Worm (Caenorhabditis elegans) whole organism, early embryonic: ENCODE results near the gene fbxc-21.

Experiments
- B0310.2 ChIP-seq: sonication (generic microtip); optimal IDR thresholded peaks from 2 replicates; lab custom pipeline; 2016; ENCODE audit warnings: mild to moderate bottlenecking, missing genetic modification characterization, missing compliant biosample characterization
- F13C5.2 ChIP-seq: sonication (generic microtip); optimal IDR thresholded peaks from 2 replicates; lab custom pipeline; 2017; ENCODE audit warnings: mild to moderate bottlenecking, missing genetic modification characterization, inconsistent platforms, missing compliant biosample characterization
- aly-1 ChIP-seq: sonication (generic microtip); optimal IDR thresholded peaks from 2 replicates; lab custom pipeline; 2016; ENCODE audit warnings: missing genetic modification characterization, missing compliant biosample characterization
- ama-1 ChIP-seq: fragments of 150-350 bp; optimal IDR thresholded peaks from 2 replicates; lab custom pipeline; 2014
- ceh-13 ChIP-seq: fragments of 200-800 bp; sonication (Bioruptor generic); optimal IDR thresholded peaks from 2 replicates; lab custom pipeline; 2018; ENCODE audit warnings: mild to moderate bottlenecking, missing genetic modification characterization, missing compliant biosample characterization
- ceh-36 ChIP-seq: sonication (generic microtip); optimal IDR thresholded peaks from 2 replicates; lab custom pipeline; 2016; ENCODE audit warnings: missing genetic modification characterization, inconsistent platforms, missing compliant biosample characterization
- ets-7 ChIP-seq: sonication (generic microtip); optimal IDR thresholded peaks from 2 replicates; lab custom pipeline; 2016; ENCODE audit warnings: missing genotype, missing genetic modification characterization, missing compliant biosample characterization
- flt-1 ChIP-seq: fragments of 200-800 bp; sonication (Bioruptor generic); IDR thresholded peaks from 2 replicates; pipeline ENCODE4 v1.3.6; 2022; ENCODE audit warnings: missing genetic modification characterization, missing compliant biosample characterization
- hmbx-1 ChIP-seq: sonication (generic microtip); optimal IDR thresholded peaks from 2 replicates; lab custom pipeline; 2016; ENCODE audit warnings: mild to moderate bottlenecking, missing genetic modification characterization, missing compliant biosample characterization
- hmg-4 ChIP-seq: fragments of 200-800 bp; sonication (Bioruptor generic); optimal IDR thresholded peaks from 2 replicates; lab custom pipeline; 2018; ENCODE audit warnings: mild to moderate bottlenecking, missing genetic modification characterization, missing compliant biosample characterization
- hnd-1 ChIP-seq: sonication (generic microtip); optimal IDR thresholded peaks from 2 replicates; lab custom pipeline; 2016; ENCODE audit warnings: missing genetic modification characterization, missing compliant biosample characterization
- pes-1 ChIP-seq: fragments of 200-800 bp; sonication (Bioruptor generic); IDR thresholded peaks from 2 replicates; pipeline ENCODE4 v1.3.6; 2022; ENCODE audit warnings: missing genetic modification reagents, missing genetic modification characterization, missing compliant biosample characterization
- scrt-1 ChIP-seq: fragments of 200-800 bp; sonication (Bioruptor generic); IDR thresholded peaks from 2 replicates; pipeline ENCODE4 v1.3.6; 2022; ENCODE audit warnings: missing genetic modification characterization, missing compliant biosample characterization
- sea-1 ChIP-seq: fragments of 200-800 bp; sonication (Bioruptor generic); conservative IDR thresholded peaks from 2 replicates; pipeline ENCODE4 v1.3.6; 2022; ENCODE audit warnings: missing genetic modification characterization, missing compliant biosample characterization
- tbx-11 ChIP-seq: fragments of 200-800 bp; sonication (Bioruptor generic); IDR thresholded peaks from 2 replicates; pipeline ENCODE4 v1.3.6; 2022; ENCODE audit warnings: missing genetic modification characterization, missing compliant biosample characterization
- tbx-37 ChIP-seq: fragments of 200-800 bp; sonication (Bioruptor generic); conservative IDR thresholded peaks from 2 replicates; pipeline ENCODE4 v1.3.6; 2022; ENCODE audit warnings: missing genetic modification reagents, missing genetic modification characterization, missing compliant biosample characterization
- tra-4 ChIP-seq: sonication (generic microtip); optimal IDR thresholded peaks from 2 replicates; lab custom pipeline; 2017; ENCODE audit warnings: missing genetic modification characterization, missing compliant biosample characterization

Gene fbxc-21

ce11 chrII:1709959-1710358, 17.2 kb upstream of the fbxc-21 start, which contains the start of gene fbxa-184:
Gene fbxa-184, plus strand, starts transcription at chrII:1710259.
- TF ChIP-seq ama-1 (lab: Kevin White, UChicago) (no peak), tbx-37 (GFP tag; lab: Robert Waterston, UW) (no peak), ets-7 (tag; lab: Kevin White, UChicago) (no peak), tbx-11 (GFP tag; lab: Robert Waterston, UW) (no peak), B0310.2 (tag; lab: Kevin White, UChicago) (no peak), pes-1 (GFP tag; lab: Robert Waterston, UW) (no peak), hmg-4 (no peak), tra-4 (tag; lab: Kevin White, UChicago) (no peak), aly-1 (tag; lab: Kevin White, UChicago) (no peak), ceh-36 (tag; lab: Kevin White, UChicago) (no peak), F13C5.2 (tag; lab: Kevin White, UChicago) (no peak), ceh-13 (GFP tag; lab: Kevin White, UChicago) (no peak), hnd-1 (tag; lab: Kevin White, UChicago) (no peak), flt-1 (GFP tag; lab: Robert Waterston, UW) (no peak), sea-1 (GFP tag; lab: Robert Waterston, UW) (no peak), scrt-1 (GFP tag; lab: Robert Waterston, UW) (no peak)

ce11 chrII:1706385-1706784, 13.7 kb upstream of the fbxc-21 start, which contains the start of gene sdz-18:
Gene sdz-18, minus strand, starts transcription at chrII:1706485.
- TF ChIP-seq tbx-37 (GFP tag; lab: Robert Waterston, UW) (no peak), ama-1 (lab: Kevin White, UChicago) (no peak), aly-1 (tag; lab: Kevin White, UChicago) (no peak), hmg-4 (no peak), hnd-1 (tag; lab: Kevin White, UChicago) (no peak), tra-4 (tag; lab: Kevin White, UChicago) (no peak)

ce11 chrII:1703363-1703762, 10.6 kb upstream of the fbxc-21 start, which contains the start of gene fbxb-47:
Gene fbxb-47, minus strand, starts transcription at chrII:1703463.
- TF ChIP-seq sea-1 (GFP tag; lab: Robert Waterston, UW) (no peak), tra-4 (tag; lab: Kevin White, UChicago) (no peak), tbx-37 (GFP tag; lab: Robert Waterston, UW) (no peak), flt-1 (GFP tag; lab: Robert Waterston, UW) (no peak), scrt-1 (GFP tag; lab: Robert Waterston, UW) (no peak), hmbx-1 (tag; lab: Kevin White, UChicago) (no peak), hmg-4 (no peak)

- TF ChIP-seq tra-4 (tag; lab: Kevin White, UChicago) (no peak), ets-7 (tag; lab: Kevin White, UChicago) (no peak), ama-1 (lab: Kevin White, UChicago) (no peak), F13C5.2 (tag; lab: Kevin White, UChicago) (no peak), aly-1 (tag; lab: Kevin White, UChicago) (no peak), hmbx-1 (tag; lab: Kevin White, UChicago) (no peak), B0310.2 (tag; lab: Kevin White, UChicago) (no peak), tbx-11 (GFP tag; lab: Robert Waterston, UW) (no peak), hmg-4 (no peak), flt-1 (GFP tag; lab: Robert Waterston, UW) (no peak), hnd-1 (tag; lab: Kevin White, UChicago) (no peak), ceh-13 (GFP tag; lab: Kevin White, UChicago) (no peak), ceh-36 (tag; lab: Kevin White, UChicago) (no peak)
These were observed 3.1 kb upstream of the fbxc-21 start, which contains the start of gene F58E1.13 for ce11 chrII:1695861-1696260. Gene F58E1.13, minus strand, starts transcription at chrII:1695872.

- TF ChIP-seq pes-1 (GFP tag; lab: Robert Waterston, UW) (no peak), ceh-13 (GFP tag; lab: Kevin White, UChicago) (no peak), tbx-37 (GFP tag; lab: Robert Waterston, UW) (no peak), aly-1 (tag; lab: Kevin White, UChicago) (no peak), hnd-1 (tag; lab: Kevin White, UChicago) (no peak), flt-1 (GFP tag; lab: Robert Waterston, UW) (no peak), hmg-4 (no peak), B0310.2 (tag; lab: Kevin White, UChicago) (no peak), ama-1 (lab: Kevin White, UChicago) (no peak), F13C5.2 (tag; lab: Kevin White, UChicago) (no peak), hmbx-1 (tag; lab: Kevin White, UChicago) (no peak), ets-7 (tag; lab: Kevin White, UChicago) (no peak), tbx-11 (GFP tag; lab: Robert Waterston, UW) (no peak)
These were observed 1.8 kb upstream of the fbxc-21 start, which contains the start of gene fbxc-26 for ce11 chrII:1694530-1694929. Gene fbxc-26, minus strand, starts transcription at chrII:1694630.

ce11 chrII:1691011-1691410, 1.7 kb downstream of the fbxc-21 start, which contains the start of gene fbxc-22:
Gene fbxc-22, minus strand, starts transcription at chrII:1691111.
- TF ChIP-seq ets-7 (tag; lab: Kevin White, UChicago), result no peak
- no peak for TF ChIP-seq tra-4 (tag; lab: Kevin White, UChicago)
- TF ChIP-seq sea-1 (GFP tag; lab: Robert Waterston, UW), result no peak
- TF ChIP-seq flt-1 (GFP tag; lab: Robert Waterston, UW), result no peak
- no peak for TF ChIP-seq F13C5.2 (tag; lab: Kevin White, UChicago)
- TF ChIP-seq ceh-36 (tag; lab: Kevin White, UChicago), result no peak
- no peak for TF ChIP-seq hmbx-1 (tag; lab: Kevin White, UChicago)
- TF ChIP-seq tbx-37 (GFP tag; lab: Robert Waterston, UW), result no peak
- no peak for TF ChIP-seq B0310.2 (tag; lab: Kevin White, UChicago)
- no peak for TF ChIP-seq ceh-13 (GFP tag; lab: Kevin White, UChicago)
- TF ChIP-seq ama-1 (lab: Kevin White, UChicago), result no peak
- TF ChIP-seq tbx-11 (GFP tag; lab: Robert Waterston, UW), result no peak
- TF ChIP-seq scrt-1 (GFP tag; lab: Robert Waterston, UW), result no peak
- no peak for TF ChIP-seq aly-1 (tag; lab: Kevin White, UChicago)
- TF ChIP-seq hmg-4, result no peak
- TF ChIP-seq hnd-1 (tag; lab: Kevin White, UChicago), result no peak
